Worm (Caenorhabditis elegans) whole organism, L1 larva: Measurements from ENCODE around the gene che-6.

Experiments used
- blmp-1 ChIP-seq: fragments of 150-350 bp; optimal IDR thresholded peaks from 2 replicates; lab custom pipeline; 2014; ENCODE audit warnings: missing biosample characterization, missing genetic modification characterization
- ceh-82 ChIP-seq, 3 experiments: fragments of 150-350 bp in 1 of 3; sonication (generic microtip) in 2 of 3; optimal IDR thresholded peaks; 2 replicates each; lab custom pipeline; 2014 to 2017; ENCODE audit warnings: missing biosample characterization in 3 of 3, missing genetic modification characterization in 3 of 3
- egl-27 ChIP-seq, 2 experiments: fragments of 150-350 bp in 1 of 2; sonication (generic microtip); optimal IDR thresholded peaks; 3 replicates each; lab custom pipeline; 2017 to 2018; ENCODE audit warnings: missing biosample characterization in 2 of 2, missing genetic modification characterization in 2 of 2, missing genetic modification reagents in 2 of 2
- nhr-12 ChIP-seq: sonication (generic microtip); optimal IDR thresholded peaks from 2 replicates; lab custom pipeline; 2017; ENCODE audit warnings: missing biosample characterization, missing genetic modification characterization
- nhr-76 ChIP-seq: sonication (generic microtip); optimal IDR thresholded peaks from 2 replicates; lab custom pipeline; 2017; ENCODE audit warnings: missing biosample characterization, missing genetic modification characterization

- TF ChIP-seq ceh-82 (tag; optimal IDR thresholded peaks at IDR 0.05; lab: Kevin White, UChicago): no peak
- no peak for TF ChIP-seq nhr-12 (tag; lab: Kevin White, UChicago)
- no peak for TF ChIP-seq egl-27 (tag; optimal IDR thresholded peaks at IDR 0.05; lab: Kevin White, UChicago)
- TF ChIP-seq blmp-1 (tag; lab: Kevin White, UChicago): peak; percentile 12
- TF ChIP-seq nhr-76 (tag; lab: Kevin White, UChicago): no peak
Measured at ce11 chrIV:2140543-2140942, 29.3 kb upstream of the che-6 start, which contains the start of gene C54E4.12.
